Worm (Caenorhabditis elegans): ENCODE measurements around the gene spp-8.
A peak's percentile ranks its signal among the peaks of the same experiment; 100 is the strongest.

The spp-8 gene

ce11 chrIV:8511056-8511455 is 29.6 kb downstream of the spp-8 start, which contains the start of gene mes-6 (continued):
- TF ChIP-seq egl-27 (tag; optimal IDR thresholded peaks at IDR 0.05) (no peak), fkh-8 (tag; optimal IDR thresholded peaks at IDR 0.05) (no peak), efl-3 (GFP tag; optimal IDR thresholded peaks at IDR 0.05) (no peak), nhr-47 (tag; optimal IDR thresholded peaks at IDR 0.05) (peak; percentile 45), alr-1 (tag; optimal IDR thresholded peaks at IDR 0.05; ENCODE audit: borderline replicate concordance) (no peak), swsn-7 (tag; optimal IDR thresholded peaks at IDR 0.05) (no peak), rnt-1 (tag; optimal IDR thresholded peaks at IDR 0.05) (peak; percentile 59), ztf-4 (tag; optimal IDR thresholded peaks at IDR 0.05) (no peak), pag-3 (tag; optimal IDR thresholded peaks at IDR 0.05; ENCODE audit: borderline replicate concordance, insufficient read depth) (no peak), ceh-90 (tag; optimal IDR thresholded peaks at IDR 0.05) (no peak), grh-1 (GFP tag; IDR thresholded peaks at IDR 0.05) (no peak), ztf-11 (tag; optimal IDR thresholded peaks at IDR 0.05) (no peak), C16A3.4 (tag; optimal IDR thresholded peaks at IDR 0.05) (peak; percentile 55), nhr-11 (tag; optimal IDR thresholded peaks at IDR 0.05) (no peak), fkh-10 (GFP tag; optimal IDR thresholded peaks at IDR 0.05) (peak; percentile 19), xbp-1 (tag; optimal IDR thresholded peaks at IDR 0.05) (peak; percentile 43), mep-1 (tag; optimal IDR thresholded peaks at IDR 0.05) (peak; percentile 51), nhr-76 (tag; optimal IDR thresholded peaks at IDR 0.05) (no peak), lir-3 (tag; optimal IDR thresholded peaks at IDR 0.05; ENCODE audit: poor library complexity) (no peak), nhr-84 (tag; optimal IDR thresholded peaks at IDR 0.05) (no peak), snpc-4 (tag; optimal IDR thresholded peaks at IDR 0.05) (no peak), ets-5 (GFP tag; IDR thresholded peaks at IDR 0.05) (no peak), ceh-8 (GFP tag; optimal IDR thresholded peaks at IDR 0.05) (no peak), dpl-1 (GFP tag; optimal IDR thresholded peaks at IDR 0.05) (peak; percentile 84 to 90 (median 87)), fos-1 (tag; optimal IDR thresholded peaks at IDR 0.05) (no peak), unc-30 (tag; optimal IDR thresholded peaks at IDR 0.05) (no peak), pqm-1 (tag; optimal IDR thresholded peaks at IDR 0.05) (no peak), zip-4 (GFP tag; optimal IDR thresholded peaks at IDR 0.05) (no peak), sox-4 (tag; optimal IDR thresholded peaks at IDR 0.05) (no peak), sup-37 (GFP tag; optimal IDR thresholded peaks at IDR 0.05) (no peak)

ce11 chrIV:8512679-8513078 is 31.2 kb downstream of the spp-8 start, which contains the start of gene C09G4.4:
TSS of gene C09G4.4 (plus strand) at chrIV:8512979.
- TF ChIP-seq lsy-2 (tag; optimal IDR thresholded peaks at IDR 0.05) (no peak), ceh-82 (tag; optimal IDR thresholded peaks at IDR 0.05) (no peak)

- TF ChIP-seq irx-1 (tag; optimal IDR thresholded peaks at IDR 0.05), result no peak
- TF ChIP-seq ces-1 (GFP tag; optimal IDR thresholded peaks at IDR 0.05), result no peak
- TF ChIP-seq ceh-82 (tag; optimal IDR thresholded peaks at IDR 0.05), result no peak
- TF ChIP-seq aha-1 (tag; optimal IDR thresholded peaks at IDR 0.05), result no peak
- no peak for TF ChIP-seq ztf-4 (tag; optimal IDR thresholded peaks at IDR 0.05)
- TF ChIP-seq ama-1 (optimal IDR thresholded peaks at IDR 0.05), result no peak
- TF ChIP-seq sox-4 (tag; optimal IDR thresholded peaks at IDR 0.05), result no peak
- no peak for TF ChIP-seq tlp-1 (tag; optimal IDR thresholded peaks at IDR 0.05)
- TF ChIP-seq nhr-12 (tag; optimal IDR thresholded peaks at IDR 0.05), result no peak
- no peak for TF ChIP-seq nhr-76 (tag; optimal IDR thresholded peaks at IDR 0.05)
- no peak for TF ChIP-seq snu-23 (GFP tag; optimal IDR thresholded peaks at IDR 0.05)
- no peak for TF ChIP-seq egl-13 (tag; optimal IDR thresholded peaks at IDR 0.05)
- no peak for TF ChIP-seq fos-1 (tag; optimal IDR thresholded peaks at IDR 0.05)
- TF ChIP-seq nhr-77 (tag; optimal IDR thresholded peaks at IDR 0.05), result no peak
- TF ChIP-seq dsc-1 (tag; optimal IDR thresholded peaks at IDR 0.05), result no peak
Observed at ce11 chrIV:8513619-8514018, 32.2 kb downstream of the spp-8 start, which contains the start of gene cks-1. TSS of gene cks-1 (plus strand) at chrIV:8513919.

Data from whole organism, L1 larva.